Worm (Caenorhabditis elegans) whole organism, mixed stage, embryonic: ENCODE results near the gene vab-9.

Experiments
- lin-13 ChIP-seq: fragments of 150-350 bp; optimal IDR thresholded peaks from 2 replicates; lab custom pipeline; 2014; ENCODE audit warnings: missing biosample characterization, missing genetic modification characterization
- nhr-237 ChIP-seq: fragments of 150-350 bp; optimal IDR thresholded peaks from 2 replicates; lab custom pipeline; 2014; ENCODE audit warnings: missing biosample characterization, missing genetic modification characterization
- nhr-28 ChIP-seq: fragments of 150-350 bp; optimal IDR thresholded peaks from 2 replicates; lab custom pipeline; 2014; ENCODE audit warnings: missing biosample characterization, missing genetic modification characterization
- nhr-76 ChIP-seq: sonication (generic microtip); optimal IDR thresholded peaks from 2 replicates; lab custom pipeline; 2017; ENCODE audit warnings: missing biosample characterization, missing genetic modification characterization
- unc-120 ChIP-seq: sonication (generic microtip); optimal IDR thresholded peaks from 2 replicates; lab custom pipeline; 2017; ENCODE audit warnings: missing genetic modification characterization, missing compliant biosample characterization; ENCODE audit not compliant: poor library complexity, severe bottlenecking
- unc-39 ChIP-seq: fragments of 150-350 bp; optimal IDR thresholded peaks from 2 replicates; lab custom pipeline; 2014; ENCODE audit warnings: missing biosample characterization, missing genetic modification characterization
- unc-62 ChIP-seq: fragments of 150-350 bp; optimal IDR thresholded peaks from 2 replicates; lab custom pipeline; 2014; ENCODE audit warnings: missing biosample characterization, missing genetic modification reagents, missing genetic modification characterization
- ztf-11 ChIP-seq: fragments of 150-350 bp; optimal IDR thresholded peaks from 2 replicates; lab custom pipeline; 2014; ENCODE audit warnings: missing biosample characterization, missing genetic modification characterization

- TF ChIP-seq nhr-28 (no peak), ztf-11 (no peak), unc-62 (GFP tag; lab: Kevin White, UChicago) (no peak), nhr-237 (no peak), nhr-76 (tag; lab: Kevin White, UChicago) (no peak), lin-13 (tag; lab: Kevin White, UChicago) (no peak), unc-39 (tag; lab: Kevin White, UChicago) (no peak), unc-120 (no peak)
Observed at ce11 chrII:8668871-8669270, 31.4 kb upstream of the vab-9 start.
